Fruit fly (Drosophila melanogaster) whole organism, embryonic: ENCODE measurements around the gene CG32243.

Experiments
- Adf1 ChIP-seq: fragments of 200-800 bp; sonication (Bioruptor generic); IDR thresholded peaks from 2 replicates; pipeline ENCODE4 v1.3.6; 2022; ENCODE audit warnings: missing biosample characterization, missing genetic modification characterization
- Asciz ChIP-seq: fragments of 200-800 bp; sonication (Bioruptor generic); optimal IDR thresholded peaks from 2 replicates; lab custom pipeline; 2017; ENCODE audit warnings: missing biosample characterization, mild to moderate bottlenecking, missing genetic modification characterization, missing genetic modification reagents
- CG10959 ChIP-seq: fragments of 200-800 bp; sonication (Bioruptor generic); IDR thresholded peaks from 2 replicates; pipeline ENCODE4 v1.3.6; 2022; ENCODE audit warnings: missing biosample characterization, missing genetic modification characterization
- CG13287 ChIP-seq: fragments of 200-800 bp; sonication (Bioruptor generic); IDR thresholded peaks from 2 replicates; pipeline ENCODE4 v1.3.6; 2022; ENCODE audit warnings: missing biosample characterization, missing genetic modification characterization; ENCODE audit not compliant: partially characterized antibody
- CG13894 ChIP-seq: fragments of 200-800 bp; sonication (Bioruptor generic); optimal IDR thresholded peaks from 3 replicates; lab custom pipeline; 2018; ENCODE audit warnings: missing biosample characterization, mild to moderate bottlenecking, missing genetic modification characterization, moderate library complexity
- CG14860 ChIP-seq: fragments of 200-800 bp; sonication (Bioruptor generic); IDR thresholded peaks from 3 replicates; pipeline ENCODE4 v1.3.6; 2022; ENCODE audit warnings: missing biosample characterization, missing genetic modification characterization; ENCODE audit not compliant: partially characterized antibody
- CG17802 ChIP-seq: fragments of 200-800 bp; sonication (Bioruptor generic); optimal IDR thresholded peaks from 2 replicates; lab custom pipeline; 2018; ENCODE audit warnings: missing biosample characterization, mild to moderate bottlenecking, missing genetic modification characterization, moderate library complexity
- CG1832 ChIP-seq: fragments of 200-800 bp; sonication (Bioruptor generic); optimal IDR thresholded peaks from 2 replicates; lab custom pipeline; 2017; ENCODE audit warnings: missing biosample characterization, mild to moderate bottlenecking, missing genetic modification characterization, inconsistent platforms
- CG2678 ChIP-seq: fragments of 200-800 bp; sonication (Bioruptor generic); optimal IDR thresholded peaks from 3 replicates; lab custom pipeline; 2019; ENCODE audit warnings: missing biosample characterization, mild to moderate bottlenecking, missing genetic modification characterization, moderate library complexity
- CG2875 ChIP-seq: fragments of 200-800 bp; sonication (Bioruptor generic); optimal IDR thresholded peaks from 2 replicates; lab custom pipeline; 2017; ENCODE audit warnings: missing biosample characterization, mild to moderate bottlenecking, missing genetic modification characterization, missing genetic modification reagents
- CG30020 ChIP-seq: fragments of 200-800 bp; optimal IDR thresholded peaks from 2 replicates; lab custom pipeline; 2019; ENCODE audit warnings: missing biosample characterization, mild to moderate bottlenecking, missing genetic modification characterization, moderate library complexity
- CG32532 ChIP-seq: fragments of 200-800 bp; sonication (Bioruptor generic); IDR thresholded peaks from 2 replicates; pipeline ENCODE4 v1.3.6; 2022; ENCODE audit warnings: missing biosample characterization, missing genetic modification characterization
- CG33213 ChIP-seq: fragments of 200-800 bp; sonication (Bioruptor generic); optimal IDR thresholded peaks from 3 replicates; lab custom pipeline; 2016; ENCODE audit warnings: missing biosample characterization, missing genetic modification characterization
- CG34422 ChIP-seq: fragments of 200-800 bp; sonication (Bioruptor generic); IDR thresholded peaks from 3 replicates; pipeline ENCODE4 v1.3.6; 2022; ENCODE audit warnings: missing biosample characterization, missing genetic modification characterization
- CG5180 ChIP-seq: fragments of 200-800 bp; sonication (Bioruptor generic); optimal IDR thresholded peaks from 3 replicates; lab custom pipeline; 2017; ENCODE audit warnings: missing biosample characterization, missing genetic modification characterization, mild to moderate bottlenecking, moderate library complexity, missing genetic modification reagents
- CG7556 ChIP-seq: fragments of 200-800 bp; sonication (Bioruptor generic); optimal IDR thresholded peaks from 2 replicates; lab custom pipeline; 2017; ENCODE audit warnings: missing biosample characterization, mild to moderate bottlenecking, missing genetic modification characterization
- CG7928 ChIP-seq: fragments of 200-800 bp; sonication (Bioruptor generic); optimal IDR thresholded peaks from 2 replicates; lab custom pipeline; 2017; ENCODE audit warnings: missing biosample characterization, mild to moderate bottlenecking, missing genetic modification characterization
- CG8290 ChIP-seq, 3 experiments: fragments of 200-800 bp; sonication (Bioruptor generic); optimal IDR thresholded peaks; 2 replicates each; lab custom pipeline; 2016 to 2019; ENCODE audit warnings: missing biosample characterization in 3 of 3, missing genetic modification characterization in 3 of 3, mild to moderate bottlenecking in 2 of 3, moderate library complexity in 1 of 3
- CTCF ChIP-seq: fragments of 200-800 bp; sonication (Bioruptor generic); optimal IDR thresholded peaks from 2 replicates; lab custom pipeline; 2017; ENCODE audit warnings: missing biosample characterization, mild to moderate bottlenecking, missing genetic modification characterization, moderate library complexity
- Deaf1 ChIP-seq: fragments of 200-800 bp; optimal IDR thresholded peaks from 3 replicates; lab custom pipeline; 2019; ENCODE audit warnings: missing biosample characterization, mild to moderate bottlenecking, missing genetic modification characterization, moderate library complexity
- Doc3 ChIP-seq: fragments of 200-800 bp; sonication (Bioruptor generic); IDR thresholded peaks from 3 replicates; pipeline ENCODE4 v1.3.6; 2022; ENCODE audit warnings: missing biosample characterization, missing genetic modification characterization; ENCODE audit not compliant: partially characterized antibody
- E2f2 ChIP-seq: fragments of 200-800 bp; sonication (Bioruptor generic); IDR thresholded peaks from 2 replicates; pipeline ENCODE4 v1.3.6; 2022; ENCODE audit warnings: missing biosample characterization, missing genetic modification characterization
- H15 ChIP-seq: fragments of 200-800 bp; sonication (Bioruptor generic); IDR thresholded peaks from 3 replicates; pipeline ENCODE4 v1.3.6; 2022; ENCODE audit warnings: missing biosample characterization, missing genetic modification characterization
- Ptx1 ChIP-seq: fragments of 200-800 bp; sonication (Bioruptor generic); IDR thresholded peaks from 2 replicates; pipeline ENCODE4 v1.3.6; 2022; ENCODE audit warnings: missing biosample characterization, missing genetic modification characterization
- Side ChIP-seq: fragments of 200-800 bp; sonication (Bioruptor generic); optimal IDR thresholded peaks from 2 replicates; lab custom pipeline; 2016; ENCODE audit warnings: missing biosample characterization, missing genetic modification characterization
- Sox102F ChIP-seq: fragments of 200-800 bp; sonication (Bioruptor generic); optimal IDR thresholded peaks from 2 replicates; lab custom pipeline; 2018; ENCODE audit warnings: missing biosample characterization, mild to moderate bottlenecking, missing genetic modification characterization, moderate library complexity
- amos ChIP-seq: fragments of 200-800 bp; sonication (Bioruptor generic); IDR thresholded peaks from 2 replicates; pipeline ENCODE4 v1.3.6; 2022; ENCODE audit warnings: missing biosample characterization, missing genetic modification characterization; ENCODE audit not compliant: partially characterized antibody
- ato ChIP-seq: fragments of 200-800 bp; sonication (Bioruptor generic); IDR thresholded peaks from 2 replicates; pipeline ENCODE4 v1.3.6; 2022; ENCODE audit warnings: missing biosample characterization, missing genetic modification characterization; ENCODE audit not compliant: partially characterized antibody
- cad ChIP-seq: fragments of >200 bp; optimal IDR thresholded peaks from 2 replicates; lab custom pipeline; 2017; ENCODE audit warnings: missing biosample characterization, missing genetic modification characterization
- cato ChIP-seq: fragments of 200-800 bp; sonication (Bioruptor generic); optimal IDR thresholded peaks from 2 replicates; lab custom pipeline; 2016; ENCODE audit warnings: missing biosample characterization, missing genetic modification characterization, borderline replicate concordance
- caup ChIP-seq: fragments of 200-800 bp; sonication (Bioruptor generic); optimal IDR thresholded peaks from 3 replicates; lab custom pipeline; 2017; ENCODE audit warnings: missing biosample characterization, mild to moderate bottlenecking, missing genetic modification characterization, moderate library complexity; ENCODE audit not compliant: severe bottlenecking
- chinmo ChIP-seq: fragments of 200-800 bp; sonication (Bioruptor generic); IDR thresholded peaks from 4 replicates; pipeline ENCODE4 v1.3.6; 2022; ENCODE audit warnings: missing biosample characterization, missing genetic modification characterization; ENCODE audit not compliant: partially characterized antibody
- chn ChIP-seq: fragments of 200-800 bp; sonication (Bioruptor generic); optimal IDR thresholded peaks from 2 replicates; lab custom pipeline; 2016; ENCODE audit warnings: missing biosample characterization, missing genetic modification characterization
- ci ChIP-seq: fragments of 200-800 bp; sonication (Bioruptor generic); IDR thresholded peaks from 3 replicates; pipeline ENCODE4 v1.3.6; 2022; ENCODE audit warnings: missing biosample characterization, missing genetic modification characterization
- croc ChIP-seq: fragments of 200-800 bp; sonication (Bioruptor generic); conservative IDR thresholded peaks from 3 replicates; pipeline ENCODE4 v1.3.6; 2022; ENCODE audit warnings: missing biosample characterization, missing genetic modification characterization
- hkb ChIP-seq, 2 experiments: fragments of 200-800 bp in 1 of 2; fragments of >200 bp in 1 of 2; sonication (Bioruptor generic) in 1 of 2; IDR thresholded peaks in 1 of 2; optimal IDR thresholded peaks in 1 of 2; 2 replicates each; pipeline versions ENCODE4 v1.3.6 to Lab custom; 2017 to 2022; ENCODE audit warnings: missing biosample characterization in 1 of 2, missing genetic modification characterization in 1 of 2
- insv ChIP-seq, 2 experiments: fragments of 200-800 bp; sonication (Bioruptor generic); optimal IDR thresholded peaks; 3 replicates each; lab custom pipeline; 2016 to 2018; ENCODE audit warnings: missing biosample characterization in 2 of 2, missing genetic modification characterization in 2 of 2
- nom ChIP-seq: fragments of 200-800 bp; sonication (Bioruptor generic); optimal IDR thresholded peaks from 2 replicates; lab custom pipeline; 2017; ENCODE audit warnings: missing biosample characterization, missing genetic modification characterization, mild to moderate bottlenecking, moderate library complexity, missing genetic modification reagents
- pan ChIP-seq, 4 experiments: fragments of >200 bp in 3 of 4; fragments of 200-800 bp in 1 of 4; sonication (Bioruptor generic) in 1 of 4; optimal IDR thresholded peaks in 3 of 4; IDR thresholded peaks in 1 of 4; 2 replicates each; pipeline versions ENCODE4 v1.3.6 to Lab custom; 2017 to 2022; ENCODE audit warnings: missing biosample characterization in 2 of 4, missing genetic modification characterization in 2 of 4, mixed read lengths in 1 of 4
- pb ChIP-seq: fragments of 200-800 bp; sonication (Bioruptor generic); optimal IDR thresholded peaks from 3 replicates; lab custom pipeline; 2016; ENCODE audit warnings: missing biosample characterization, missing genetic modification characterization
- psq ChIP-seq: fragments of 200-800 bp; sonication (Bioruptor generic); optimal IDR thresholded peaks from 2 replicates; lab custom pipeline; 2017; ENCODE audit warnings: missing biosample characterization, missing genetic modification characterization
- sob ChIP-seq: fragments of 200-800 bp; sonication (Bioruptor generic); IDR thresholded peaks from 2 replicates; pipeline ENCODE4 v1.3.6; 2022; ENCODE audit warnings: missing biosample characterization, missing genetic modification characterization
- sqz ChIP-seq: fragments of 200-800 bp; sonication (Bioruptor generic); optimal IDR thresholded peaks from 3 replicates; lab custom pipeline; 2018; ENCODE audit warnings: missing biosample characterization, mild to moderate bottlenecking, missing genetic modification characterization
- sr ChIP-seq: fragments of 200-800 bp; sonication (Bioruptor generic); IDR thresholded peaks from 3 replicates; pipeline ENCODE4 v1.3.6; 2022; ENCODE audit warnings: missing biosample characterization, missing genetic modification characterization
- vfl ChIP-seq: fragments of 200-800 bp; sonication (Bioruptor generic); optimal IDR thresholded peaks from 2 replicates; lab custom pipeline; 2016; ENCODE audit warnings: missing biosample characterization, missing genetic modification characterization
- vvl ChIP-seq: fragments of 200-800 bp; sonication (Bioruptor generic); IDR thresholded peaks from 2 replicates; pipeline ENCODE4 v1.3.6; 2022; ENCODE audit warnings: missing biosample characterization, missing genetic modification characterization
- z ChIP-seq: fragments of 200-800 bp; sonication (Bioruptor generic); IDR thresholded peaks from 3 replicates; pipeline ENCODE4 v1.3.6; 2022; ENCODE audit warnings: missing biosample characterization, missing genetic modification characterization

CG32243 gene

DNA sequence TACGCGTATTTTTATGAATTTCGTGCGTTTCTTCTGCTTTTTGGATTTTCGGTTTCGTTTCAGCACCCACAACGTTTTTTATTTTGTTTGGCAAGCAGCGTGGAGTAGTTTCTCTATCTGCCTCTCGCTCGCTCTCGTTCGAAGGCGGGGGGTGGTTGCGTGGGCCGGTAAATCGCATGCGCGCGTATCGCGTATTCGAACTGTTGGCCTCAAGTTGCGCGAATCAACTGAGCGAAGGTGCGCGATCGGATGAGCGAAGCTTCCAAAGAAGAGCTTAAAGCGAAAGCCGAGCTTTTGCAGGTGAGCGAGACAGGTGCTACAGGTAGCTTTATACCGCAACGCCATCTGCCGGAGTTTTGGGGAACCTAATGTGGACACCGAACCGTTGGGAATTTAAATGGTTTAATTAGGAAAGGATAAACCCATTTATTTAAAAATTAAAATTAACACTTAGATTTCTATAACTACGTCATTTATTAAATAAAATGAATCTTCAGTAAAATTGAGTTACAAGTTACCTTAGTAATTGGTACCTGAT is 9.0 kb downstream of the CG32243 start, which contains the start of gene Tie (continued):
- TF ChIP-seq caup (GFP tag; lab: Kevin White, UChicago) = peak; percentile 2
- no peak for TF ChIP-seq H15 (GFP tag; lab: Robert Waterston, UW)
- TF ChIP-seq CG10959 (GFP tag; lab: Robert Waterston, UW) = no peak
- TF ChIP-seq Deaf1 = peak; percentile 37
- no peak for TF ChIP-seq Sox102F (GFP tag; lab: Kevin White, UChicago)
- peak; percentile 32 for TF ChIP-seq nom
- TF ChIP-seq Asciz (GFP tag; lab: Kevin White, UChicago) = no peak
- TF ChIP-seq chinmo (GFP tag; lab: Robert Waterston, UW) = peak; percentile 95; the same call in 3 of the 4 replicates
- TF ChIP-seq cato (GFP tag; lab: Kevin White, UChicago) = no peak
- TF ChIP-seq Doc3 (GFP tag; lab: Robert Waterston, UW) = 0 out of 3 replicates have a peak, but pooled peaks have one; percentile 10
- peak; percentile 29; the same call in 1 of the 3 replicates for TF ChIP-seq CG34422 (GFP tag; lab: Robert Waterston, UW)
- no peak for TF ChIP-seq CG7928 (GFP tag; lab: Kevin White, UChicago)
- peak; percentile 39; the same call in 1 of the 2 replicates for TF ChIP-seq amos (GFP tag; lab: Robert Waterston, UW)
- TF ChIP-seq z (GFP tag; lab: Robert Waterston, UW) = peak; percentile 59; the same call in 2 of the 3 replicates
- peak; percentile 13 for TF ChIP-seq CG2678 (tag; lab: Kevin White, UChicago)
- TF ChIP-seq CG32532 (GFP tag; lab: Robert Waterston, UW) = peak; percentile 49; the same call in 1 of the 2 replicates
- no peak for TF ChIP-seq CG14860 (GFP tag; lab: Robert Waterston, UW)
- no peak for TF ChIP-seq psq (GFP tag; lab: Kevin White, UChicago)
- peak; percentile 53; the same call in 1 of the 2 replicates for TF ChIP-seq CG13287 (GFP tag; lab: Robert Waterston, UW)
- no peak for TF ChIP-seq hkb (optimal IDR thresholded peaks at IDR 0.05; lab: Kevin White, UChicago)
- TF ChIP-seq hkb (GFP tag; IDR thresholded peaks at IDR 0.05; lab: Robert Waterston, UW) = peak; percentile 19; the same call in 1 of the 2 replicates
- no peak for TF ChIP-seq insv (GFP tag; optimal IDR thresholded peaks at IDR 0.05; lab: Kevin White, UChicago)
- TF ChIP-seq ato = no peak
- peak; percentile 96 for TF ChIP-seq sr (GFP tag; lab: Robert Waterston, UW)
- no peak for TF ChIP-seq Ptx1
- TF ChIP-seq Adf1 (GFP tag; lab: Robert Waterston, UW) = 0 out of 2 replicates have a peak, but pooled peaks have one; percentile 20
- 0 out of 3 replicates have a peak, but pooled peaks have one; percentile 38 for TF ChIP-seq ci (GFP tag; lab: Robert Waterston, UW)
- peak; percentile 18; the same call in 1 of the 2 replicates for TF ChIP-seq vvl (GFP tag; lab: Robert Waterston, UW)
- peak; percentile 90 for TF ChIP-seq CTCF (GFP tag; lab: Kevin White, UChicago)
- no peak for TF ChIP-seq cad (GFP tag; lab: Kevin White, UChicago)
- no peak for TF ChIP-seq croc
- no peak for TF ChIP-seq CG33213
- no peak for TF ChIP-seq CG8290 (GFP tag; optimal IDR thresholded peaks at IDR 0.05; lab: Kevin White, UChicago)
- peak in 1 of 2 experiments; percentile 23 for TF ChIP-seq CG8290 (tag; optimal IDR thresholded peaks at IDR 0.05; lab: Kevin White, UChicago)
- no peak for TF ChIP-seq pb (GFP tag; lab: Kevin White, UChicago)
- no peak for TF ChIP-seq CG2875 (GFP tag; lab: Kevin White, UChicago)
- peak; percentile 48 for TF ChIP-seq CG5180 (GFP tag; lab: Kevin White, UChicago)
- peak; percentile 35 for TF ChIP-seq chn (GFP tag; lab: Kevin White, UChicago)
- no peak for TF ChIP-seq CG17802 (tag; lab: Kevin White, UChicago)
- TF ChIP-seq CG1832 (GFP tag; lab: Kevin White, UChicago) = peak; percentile 57
- TF ChIP-seq pan (optimal IDR thresholded peaks at IDR 0.05; lab: Kevin White, UChicago) = no peak
- TF ChIP-seq pan (GFP tag; optimal IDR thresholded peaks at IDR 0.05 in 1 of 2, IDR thresholded peaks at IDR 0.05 in 1 of 2) = peak in 1 of 2 experiments; percentile 29
- TF ChIP-seq CG7556 (GFP tag; lab: Kevin White, UChicago) = no peak
- TF ChIP-seq sob = peak; percentile 33; the same call in 1 of the 2 replicates
- peak; percentile 25 for TF ChIP-seq sqz (GFP tag; lab: Kevin White, UChicago)
- TF ChIP-seq E2f2 = no peak
- TF ChIP-seq CG13894 (tag; lab: Kevin White, UChicago) = peak; percentile 12
- TF ChIP-seq vfl = no peak
- TF ChIP-seq Side (GFP tag; lab: Kevin White, UChicago) = no peak
- no peak for TF ChIP-seq CG30020 (tag; lab: Kevin White, UChicago)
